Worm (Caenorhabditis elegans): Measurements from ENCODE around the gene sfrp-1.

- TF ChIP-seq snpc-4 (tag; optimal IDR thresholded peaks at IDR 0.05) (no peak), R02D3.7 (tag; optimal IDR thresholded peaks at IDR 0.05) (no peak), unc-62 (GFP tag; optimal IDR thresholded peaks at IDR 0.05) (no peak), ZK546.5 (tag; optimal IDR thresholded peaks at IDR 0.05) (no peak), lin-39 (tag; optimal IDR thresholded peaks at IDR 0.05) (no peak), nhr-77 (tag; optimal IDR thresholded peaks at IDR 0.05) (no peak), skn-1 (tag; optimal IDR thresholded peaks at IDR 0.05) (no peak), mdl-1 (tag; optimal IDR thresholded peaks at IDR 0.05) (no peak), blmp-1 (tag; optimal IDR thresholded peaks at IDR 0.05; ENCODE audit: insufficient read depth) (no peak), ama-1 (optimal IDR thresholded peaks at IDR 0.05) (no peak)
These were observed 11.2 kb upstream of the sfrp-1 start, which contains the start of gene nlp-71 for ce11 chrIV:6413482-6413881.
